Fruit fly (Drosophila melanogaster) whole organism, embryonic: ENCODE data around the gene trk.

Experiments used
- Ada2b ChIP-seq: fragments of 200-800 bp; sonication (Bioruptor generic); IDR thresholded peaks from 2 replicates; pipeline ENCODE4 v1.3.6; 2022; ENCODE audit warnings: missing biosample characterization, missing genetic modification characterization
- Atf-2 ChIP-seq: fragments of 200-800 bp; sonication (Bioruptor generic); optimal IDR thresholded peaks from 2 replicates; lab custom pipeline; 2016; ENCODE audit warnings: missing biosample characterization, missing genetic modification characterization
- CG10274 ChIP-seq: fragments of 200-800 bp; sonication (Bioruptor generic); optimal IDR thresholded peaks from 3 replicates; lab custom pipeline; 2017; ENCODE audit warnings: missing biosample characterization, mild to moderate bottlenecking, missing genetic modification characterization
- CG11085 ChIP-seq: fragments of 200-800 bp; sonication (Bioruptor generic); IDR thresholded peaks from 2 replicates; pipeline ENCODE4 v1.3.6; 2022; ENCODE audit warnings: missing biosample characterization, missing genetic modification characterization
- CG11560 ChIP-seq: fragments of 200-800 bp; sonication (Bioruptor generic); IDR thresholded peaks from 3 replicates; pipeline ENCODE4 v1.3.6; 2022; ENCODE audit warnings: missing biosample characterization, missing genetic modification characterization
- CG11695 ChIP-seq: fragments of 200-800 bp; sonication (Bioruptor generic); IDR thresholded peaks from 3 replicates; pipeline ENCODE4 v1.3.6; 2022; ENCODE audit warnings: missing biosample characterization, missing genetic modification characterization
- CG12155 ChIP-seq: fragments of 200-800 bp; sonication (Bioruptor generic); optimal IDR thresholded peaks from 3 replicates; lab custom pipeline; 2016; ENCODE audit warnings: missing biosample characterization, missing genetic modification characterization
- CG12236 ChIP-seq: fragments of 200-800 bp; sonication (Bioruptor generic); optimal IDR thresholded peaks from 2 replicates; lab custom pipeline; 2016; ENCODE audit warnings: missing biosample characterization, missing genetic modification characterization
- CG12391 ChIP-seq: fragments of 200-800 bp; sonication (Bioruptor generic); optimal IDR thresholded peaks from 3 replicates; lab custom pipeline; 2018; ENCODE audit warnings: missing biosample characterization, mild to moderate bottlenecking, missing genetic modification characterization, moderate library complexity
- CG12942 ChIP-seq: fragments of 200-800 bp; sonication (Bioruptor generic); optimal IDR thresholded peaks from 3 replicates; lab custom pipeline; 2016; ENCODE audit warnings: missing biosample characterization, missing genetic modification characterization
- CG13287 ChIP-seq: fragments of 200-800 bp; sonication (Bioruptor generic); IDR thresholded peaks from 2 replicates; pipeline ENCODE4 v1.3.6; 2022; ENCODE audit warnings: missing biosample characterization, missing genetic modification characterization; ENCODE audit not compliant: partially characterized antibody
- CG14710 ChIP-seq: fragments of 200-800 bp; sonication (Bioruptor generic); optimal IDR thresholded peaks from 3 replicates; lab custom pipeline; 2019; ENCODE audit warnings: missing biosample characterization, mild to moderate bottlenecking, missing genetic modification characterization, moderate library complexity
- CG15269 ChIP-seq: fragments of 200-800 bp; sonication (Bioruptor generic); optimal IDR thresholded peaks from 2 replicates; lab custom pipeline; 2018; ENCODE audit warnings: missing biosample characterization, mild to moderate bottlenecking, missing genetic modification characterization, moderate library complexity
- CG16815 ChIP-seq: fragments of 200-800 bp; sonication (Bioruptor generic); optimal IDR thresholded peaks from 3 replicates; lab custom pipeline; 2017; ENCODE audit warnings: missing biosample characterization, mild to moderate bottlenecking, missing genetic modification characterization
- CG17612 ChIP-seq: fragments of 200-800 bp; sonication (Bioruptor generic); IDR thresholded peaks from 2 replicates; pipeline ENCODE4 v1.3.6; 2022; ENCODE audit warnings: missing biosample characterization, missing genetic modification characterization
- CG17802 ChIP-seq: fragments of 200-800 bp; sonication (Bioruptor generic); optimal IDR thresholded peaks from 2 replicates; lab custom pipeline; 2018; ENCODE audit warnings: missing biosample characterization, mild to moderate bottlenecking, missing genetic modification characterization, moderate library complexity
- CG17829 ChIP-seq: fragments of 200-800 bp; optimal IDR thresholded peaks from 2 replicates; lab custom pipeline; 2019; ENCODE audit warnings: missing biosample characterization, mild to moderate bottlenecking, missing genetic modification characterization, moderate library complexity
- CG30431 ChIP-seq: fragments of 200-800 bp; sonication (Bioruptor generic); optimal IDR thresholded peaks from 2 replicates; lab custom pipeline; 2017; ENCODE audit warnings: missing biosample characterization, missing genetic modification characterization
- CG5245 ChIP-seq: fragments of 200-800 bp; sonication (Bioruptor generic); optimal IDR thresholded peaks from 3 replicates; lab custom pipeline; 2016; ENCODE audit warnings: missing biosample characterization, missing genetic modification characterization
- CG6683 ChIP-seq: fragments of 200-800 bp; sonication (Bioruptor generic); optimal IDR thresholded peaks from 2 replicates; lab custom pipeline; 2017; ENCODE audit warnings: missing biosample characterization, mild to moderate bottlenecking, missing genetic modification characterization, missing genetic modification reagents
- CG8290 ChIP-seq, 3 experiments: fragments of 200-800 bp; sonication (Bioruptor generic); optimal IDR thresholded peaks; 2 replicates each; lab custom pipeline; 2016 to 2019; ENCODE audit warnings: missing biosample characterization in 3 of 3, missing genetic modification characterization in 3 of 3, mild to moderate bottlenecking in 2 of 3, moderate library complexity in 1 of 3
- CG9609 ChIP-seq: fragments of 200-800 bp; sonication (Bioruptor generic); optimal IDR thresholded peaks from 3 replicates; lab custom pipeline; 2016; ENCODE audit warnings: missing biosample characterization, missing genetic modification characterization
- CG9876 ChIP-seq: fragments of 200-800 bp; sonication (Bioruptor generic); optimal IDR thresholded peaks from 2 replicates; lab custom pipeline; 2016; ENCODE audit warnings: missing biosample characterization, missing genetic modification characterization
- CHES-1-like ChIP-seq: fragments of 200-800 bp; sonication (Bioruptor generic); optimal IDR thresholded peaks from 2 replicates; lab custom pipeline; 2016; ENCODE audit warnings: missing biosample characterization, missing genetic modification characterization
- CoRest ChIP-seq: fragments of 200-800 bp; sonication (Bioruptor generic); optimal IDR thresholded peaks from 3 replicates; lab custom pipeline; 2018; ENCODE audit warnings: missing biosample characterization, mild to moderate bottlenecking, missing genetic modification characterization, moderate library complexity
- Dbx ChIP-seq: fragments of 200-800 bp; sonication (Bioruptor generic); IDR thresholded peaks from 3 replicates; pipeline ENCODE4 v1.3.6; 2022; ENCODE audit warnings: missing biosample characterization, missing genetic modification characterization
- Dip2 ChIP-seq: fragments of 200-800 bp; sonication (Bioruptor generic); IDR thresholded peaks from 2 replicates; pipeline ENCODE4 v1.3.6; 2022; ENCODE audit warnings: missing biosample characterization, missing genetic modification characterization
- Dref ChIP-seq: fragments of 200-800 bp; sonication (Bioruptor generic); IDR thresholded peaks from 2 replicates; pipeline ENCODE4 v1.3.6; 2022; ENCODE audit warnings: missing biosample characterization, missing genetic modification characterization
- E2f2 ChIP-seq: fragments of 200-800 bp; sonication (Bioruptor generic); IDR thresholded peaks from 2 replicates; pipeline ENCODE4 v1.3.6; 2022; ENCODE audit warnings: missing biosample characterization, missing genetic modification characterization
- Ets97D ChIP-seq: fragments of 200-800 bp; sonication (Bioruptor generic); optimal IDR thresholded peaks from 3 replicates; lab custom pipeline; 2016; ENCODE audit warnings: missing biosample characterization, missing genetic modification characterization
- Ravus ChIP-seq: fragments of 200-800 bp; sonication (Bioruptor generic); IDR thresholded peaks from 2 replicates; pipeline ENCODE4 v1.3.6; 2022; ENCODE audit warnings: missing biosample characterization, missing genetic modification characterization
- Six4 ChIP-seq: fragments of 200-800 bp; sonication (Bioruptor generic); optimal IDR thresholded peaks from 2 replicates; lab custom pipeline; 2016; ENCODE audit warnings: missing biosample characterization, missing genetic modification characterization
- amos ChIP-seq: fragments of 200-800 bp; sonication (Bioruptor generic); IDR thresholded peaks from 2 replicates; pipeline ENCODE4 v1.3.6; 2022; ENCODE audit warnings: missing biosample characterization, missing genetic modification characterization; ENCODE audit not compliant: partially characterized antibody
- ato ChIP-seq: fragments of 200-800 bp; sonication (Bioruptor generic); IDR thresholded peaks from 2 replicates; pipeline ENCODE4 v1.3.6; 2022; ENCODE audit warnings: missing biosample characterization, missing genetic modification characterization; ENCODE audit not compliant: partially characterized antibody
- emc ChIP-seq: fragments of 200-800 bp; sonication (Bioruptor generic); optimal IDR thresholded peaks from 2 replicates; lab custom pipeline; 2016; ENCODE audit warnings: missing biosample characterization, missing genetic modification characterization
- her ChIP-seq: fragments of 200-800 bp; sonication (Bioruptor generic); optimal IDR thresholded peaks from 2 replicates; lab custom pipeline; 2016; ENCODE audit warnings: missing biosample characterization, missing genetic modification characterization
- lbe ChIP-seq: fragments of 200-800 bp; sonication (Bioruptor generic); optimal IDR thresholded peaks from 2 replicates; lab custom pipeline; 2016; ENCODE audit warnings: missing biosample characterization, mild to moderate bottlenecking, missing genetic modification characterization
- nerfin-2 ChIP-seq: fragments of 200-800 bp; sonication (Bioruptor generic); IDR thresholded peaks from 2 replicates; pipeline ENCODE4 v1.3.6; 2022; ENCODE audit warnings: missing biosample characterization, missing genetic modification characterization; ENCODE audit not compliant: partially characterized antibody
- nom ChIP-seq: fragments of 200-800 bp; sonication (Bioruptor generic); optimal IDR thresholded peaks from 2 replicates; lab custom pipeline; 2017; ENCODE audit warnings: missing biosample characterization, missing genetic modification characterization, mild to moderate bottlenecking, moderate library complexity, missing genetic modification reagents
- odd ChIP-seq: fragments of 200-800 bp; sonication (Bioruptor generic); optimal IDR thresholded peaks from 2 replicates; lab custom pipeline; 2017; ENCODE audit warnings: missing biosample characterization, mild to moderate bottlenecking, missing genetic modification characterization
- pan ChIP-seq, 4 experiments: fragments of >200 bp in 3 of 4; fragments of 200-800 bp in 1 of 4; sonication (Bioruptor generic) in 1 of 4; optimal IDR thresholded peaks in 3 of 4; IDR thresholded peaks in 1 of 4; 2 replicates each; pipeline versions ENCODE4 v1.3.6 to Lab custom; 2017 to 2022; ENCODE audit warnings: missing biosample characterization in 2 of 4, missing genetic modification characterization in 2 of 4, mixed read lengths in 1 of 4
- peb ChIP-seq: fragments of 200-800 bp; sonication (Bioruptor generic); IDR thresholded peaks from 2 replicates; pipeline ENCODE4 v1.3.6; 2022; ENCODE audit warnings: missing biosample characterization, missing genetic modification characterization
- pfk ChIP-seq: fragments of 200-800 bp; sonication (Bioruptor generic); optimal IDR thresholded peaks from 2 replicates; lab custom pipeline; 2018; ENCODE audit warnings: missing biosample characterization, mild to moderate bottlenecking, missing genetic modification characterization, moderate library complexity
- pnt ChIP-seq: fragments of 200-800 bp; sonication (Bioruptor generic); optimal IDR thresholded peaks from 3 replicates; lab custom pipeline; 2016; ENCODE audit warnings: missing biosample characterization, missing genetic modification characterization
- scrt ChIP-seq: fragments of 200-800 bp; sonication (Bioruptor generic); optimal IDR thresholded peaks from 2 replicates; lab custom pipeline; 2018; ENCODE audit warnings: missing biosample characterization, mild to moderate bottlenecking, missing genetic modification characterization, moderate library complexity
- sens ChIP-seq: fragments of 200-800 bp; sonication (Bioruptor generic); peaks from one replicate; lab custom pipeline; 2016; ENCODE audit warnings: missing biosample characterization, missing genetic modification characterization
- ssp ChIP-seq: fragments of 200-800 bp; sonication (Bioruptor generic); IDR thresholded peaks from 2 replicates; pipeline ENCODE4 v1.3.6; 2022; ENCODE audit warnings: missing biosample characterization, missing genetic modification characterization
- stwl ChIP-seq: fragments of 200-800 bp; sonication (Bioruptor generic); optimal IDR thresholded peaks from 3 replicates; lab custom pipeline; 2018; ENCODE audit warnings: missing biosample characterization, mild to moderate bottlenecking, missing genetic modification characterization, moderate library complexity
- sug ChIP-seq: fragments of 200-800 bp; optimal IDR thresholded peaks from 2 replicates; lab custom pipeline; 2019; ENCODE audit warnings: missing biosample characterization, mild to moderate bottlenecking, missing genetic modification characterization, moderate library complexity
- wdn ChIP-seq: fragments of 200-800 bp; sonication (Bioruptor generic); IDR thresholded peaks from 2 replicates; pipeline ENCODE4 v1.3.6; 2022; ENCODE audit warnings: missing biosample characterization, missing genetic modification characterization
- zfh1 ChIP-seq: fragments of 200-800 bp; sonication (Bioruptor generic); IDR thresholded peaks from 3 replicates; pipeline ENCODE4 v1.3.6; 2022; ENCODE audit warnings: missing biosample characterization, missing genetic modification characterization

Gene trk

DNA sequence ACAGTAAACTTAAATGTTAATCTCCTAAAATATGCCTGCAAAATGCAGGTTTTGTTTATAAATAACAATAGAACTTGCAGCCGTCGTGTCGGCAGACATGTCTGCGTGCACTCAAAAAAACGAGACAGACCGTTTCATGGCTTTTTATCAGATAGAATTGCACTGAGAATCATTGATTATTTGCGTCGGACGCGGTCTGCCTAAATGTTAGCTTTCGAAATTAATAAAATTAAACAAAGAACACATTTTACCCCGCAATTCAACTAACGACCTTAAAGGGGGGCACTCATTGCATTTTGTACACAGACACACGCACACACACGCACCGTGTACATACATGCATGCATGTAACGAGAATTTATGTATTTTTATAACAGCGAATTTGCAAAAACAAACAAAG, 4.7 kb upstream of the trk start (continued):
- TF ChIP-seq Ada2b (GFP tag; lab: Robert Waterston, UW) (0 out of 2 replicates have a peak, but pooled peaks have one; percentile 43), Dbx (GFP tag; lab: Robert Waterston, UW) (no peak), nom (GFP tag; lab: Kevin White, UChicago) (no peak), CG17612 (GFP tag; lab: Robert Waterston, UW) (no peak), CG30431 (no peak), CHES-1-like (GFP tag; lab: Kevin White, UChicago) (no peak), E2f2 (no peak), wdn (no peak), CG12155 (GFP tag; lab: Kevin White, UChicago) (no peak), pan (optimal IDR thresholded peaks at IDR 0.05; lab: Kevin White, UChicago) (no peak), pan (GFP tag; optimal IDR thresholded peaks at IDR 0.05 in 1 of 2, IDR thresholded peaks at IDR 0.05 in 1 of 2) (peak in 1 of 2 experiments; percentile 27), her (no peak), CG12942 (GFP tag; lab: Kevin White, UChicago) (no peak), Dref (GFP tag; lab: Robert Waterston, UW) (no peak), CG17802 (tag; lab: Kevin White, UChicago) (no peak), ato (GFP tag; lab: Robert Waterston, UW) (no peak), CG17829 (tag; lab: Kevin White, UChicago) (no peak), CG11695 (GFP tag; lab: Robert Waterston, UW) (no peak), sug (no peak), ssp (GFP tag; lab: Robert Waterston, UW) (no peak), peb (GFP tag; lab: Robert Waterston, UW) (peak; percentile 11; the same call in 1 of the 2 replicates), pfk (GFP tag; lab: Kevin White, UChicago) (no peak), nerfin-2 (GFP tag; lab: Robert Waterston, UW) (no peak), CG12236 (peak; percentile 47), CG9876 (GFP tag; lab: Kevin White, UChicago) (no peak), Dip2 (GFP tag; lab: Robert Waterston, UW) (no peak), Atf-2 (GFP tag; lab: Kevin White, UChicago) (no peak), zfh1 (GFP tag; lab: Robert Waterston, UW) (peak; percentile 62), CG13287 (GFP tag; lab: Robert Waterston, UW) (no peak), CG9609 (GFP tag; lab: Kevin White, UChicago) (peak; percentile 13), amos (no peak), CG6683 (GFP tag; lab: Kevin White, UChicago) (no peak), stwl (tag; lab: Kevin White, UChicago) (no peak), Six4 (GFP tag; lab: Kevin White, UChicago) (no peak), CG5245 (GFP tag; lab: Kevin White, UChicago) (peak; percentile 10), CG11085 (no peak), CG16815 (GFP tag; lab: Kevin White, UChicago) (no peak), sens (GFP tag; lab: Kevin White, UChicago) (peak; percentile 93), lbe (GFP tag; lab: Kevin White, UChicago) (no peak), odd (GFP tag; lab: Kevin White, UChicago) (no peak), pnt (GFP tag; lab: Kevin White, UChicago) (no peak), CG8290 (GFP tag; optimal IDR thresholded peaks at IDR 0.05; lab: Kevin White, UChicago) (no peak), CG8290 (tag; optimal IDR thresholded peaks at IDR 0.05; lab: Kevin White, UChicago) (no peak), CG10274 (GFP tag; lab: Kevin White, UChicago) (no peak), scrt (no peak), Ravus (GFP tag; lab: Robert Waterston, UW) (no peak), CG15269 (tag; lab: Kevin White, UChicago) (no peak), Ets97D (GFP tag; lab: Kevin White, UChicago) (no peak), emc (GFP tag; lab: Kevin White, UChicago) (no peak), CG12391 (tag; lab: Kevin White, UChicago) (no peak), CG11560 (tag; lab: Robert Waterston, UW) (no peak), CoRest (tag; lab: Kevin White, UChicago) (no peak), CG14710 (tag; lab: Kevin White, UChicago) (no peak)
